Worm (Caenorhabditis elegans) whole organism, L1 larva: ENCODE results near the gene osm-8.

ENCODE experiments used
- F16B12.6 ChIP-seq: fragments of 150-350 bp; optimal IDR thresholded peaks from 2 replicates; lab custom pipeline; 2014; ENCODE audit warnings: missing biosample characterization, missing genetic modification characterization
- alr-1 ChIP-seq: fragments of 200-800 bp; sonication (Bioruptor generic); optimal IDR thresholded peaks from 2 replicates; lab custom pipeline; 2018; ENCODE audit warnings: borderline replicate concordance, mild to moderate bottlenecking, missing genetic modification characterization, missing compliant biosample characterization
- ama-1 ChIP-seq: fragments of 150-350 bp; optimal IDR thresholded peaks from 2 replicates; lab custom pipeline; 2014
- ceh-82 ChIP-seq, 3 experiments: fragments of 150-350 bp in 1 of 3; sonication (generic microtip) in 2 of 3; optimal IDR thresholded peaks; 2 replicates each; lab custom pipeline; 2014 to 2017; ENCODE audit warnings: missing biosample characterization in 3 of 3, missing genetic modification characterization in 3 of 3
- elt-2 ChIP-seq: sonication (generic microtip); optimal IDR thresholded peaks from 2 replicates; lab custom pipeline; 2016; ENCODE audit warnings: missing genetic modification characterization, mild to moderate bottlenecking, inconsistent platforms, missing compliant biosample characterization, missing genetic modification reagents
- lin-13 ChIP-seq: fragments of 150-350 bp; optimal IDR thresholded peaks from 2 replicates; lab custom pipeline; 2014; ENCODE audit warnings: missing biosample characterization, missing genetic modification reagents, missing genetic modification characterization
- lsy-2 ChIP-seq, 2 experiments: fragments of 150-350 bp; optimal IDR thresholded peaks; 2 replicates each; lab custom pipeline; 2014; ENCODE audit warnings: missing biosample characterization in 2 of 2, missing genetic modification characterization in 2 of 2
- mdl-1 ChIP-seq, 2 experiments: fragments of 150-350 bp; optimal IDR thresholded peaks; 2 replicates each; lab custom pipeline; 2014 to 2017; ENCODE audit warnings: missing biosample characterization in 2 of 2, missing genetic modification characterization in 2 of 2, inconsistent platforms in 1 of 2
- nhr-11 ChIP-seq: fragments of 150-350 bp; optimal IDR thresholded peaks from 2 replicates; lab custom pipeline; 2014; ENCODE audit warnings: missing biosample characterization, missing genetic modification characterization
- nhr-90 ChIP-seq: sonication (generic microtip); optimal IDR thresholded peaks from 2 replicates; lab custom pipeline; 2016; ENCODE audit warnings: mild to moderate bottlenecking, missing genetic modification characterization, missing compliant biosample characterization; ENCODE audit not compliant: poor library complexity
- pqm-1 ChIP-seq: sonication (generic microtip); optimal IDR thresholded peaks from 3 replicates; lab custom pipeline; 2017; ENCODE audit warnings: missing biosample characterization, missing genetic modification characterization
- skn-1 ChIP-seq: fragments of 150-350 bp; optimal IDR thresholded peaks from 2 replicates; lab custom pipeline; 2014; ENCODE audit warnings: missing biosample characterization, missing genetic modification characterization
- unc-130 ChIP-seq: fragments of 150-350 bp; optimal IDR thresholded peaks from 2 replicates; lab custom pipeline; 2017; ENCODE audit warnings: missing biosample characterization, missing genetic modification characterization, inconsistent platforms

- no peak for TF ChIP-seq pqm-1 (tag; lab: Kevin White, UChicago)
- no peak for TF ChIP-seq ceh-82 (tag; optimal IDR thresholded peaks at IDR 0.05; lab: Kevin White, UChicago)
- no peak for TF ChIP-seq nhr-11 (tag; lab: Kevin White, UChicago)
- TF ChIP-seq skn-1 (tag; lab: Kevin White, UChicago): no peak
- no peak for TF ChIP-seq lsy-2 (tag; optimal IDR thresholded peaks at IDR 0.05; lab: Kevin White, UChicago)
- no peak for TF ChIP-seq mdl-1 (tag; optimal IDR thresholded peaks at IDR 0.05; lab: Kevin White, UChicago)
- no peak for TF ChIP-seq unc-130 (tag; lab: Kevin White, UChicago)
- TF ChIP-seq F16B12.6: no peak
- no peak for TF ChIP-seq alr-1
- no peak for TF ChIP-seq ama-1 (lab: Kevin White, UChicago)
- no peak for TF ChIP-seq elt-2 (tag; lab: Kevin White, UChicago)
- no peak for TF ChIP-seq nhr-90 (tag; lab: Kevin White, UChicago)
- TF ChIP-seq lin-13 (GFP tag; lab: Kevin White, UChicago): no peak
Observed at ce11 chrII:7557981-7558380, 47.2 kb downstream of the osm-8 start.
